Worm (Caenorhabditis elegans) whole organism, late embryonic: Measurements from ENCODE around the gene let-92.

Source experiments
- F13H6.1 ChIP-seq: sonication (generic microtip); optimal IDR thresholded peaks from 2 replicates; lab custom pipeline; 2016; ENCODE audit warnings: missing genetic modification characterization, missing compliant biosample characterization
- Y22D7AL.16 ChIP-seq: sonication (generic microtip); optimal IDR thresholded peaks from 2 replicates; lab custom pipeline; 2016; ENCODE audit warnings: missing genetic modification characterization, missing compliant biosample characterization
- tbx-2 ChIP-seq: sonication (generic microtip); optimal IDR thresholded peaks from 2 replicates; lab custom pipeline; 2016; ENCODE audit warnings: missing genetic modification characterization, missing compliant biosample characterization

DNA sequence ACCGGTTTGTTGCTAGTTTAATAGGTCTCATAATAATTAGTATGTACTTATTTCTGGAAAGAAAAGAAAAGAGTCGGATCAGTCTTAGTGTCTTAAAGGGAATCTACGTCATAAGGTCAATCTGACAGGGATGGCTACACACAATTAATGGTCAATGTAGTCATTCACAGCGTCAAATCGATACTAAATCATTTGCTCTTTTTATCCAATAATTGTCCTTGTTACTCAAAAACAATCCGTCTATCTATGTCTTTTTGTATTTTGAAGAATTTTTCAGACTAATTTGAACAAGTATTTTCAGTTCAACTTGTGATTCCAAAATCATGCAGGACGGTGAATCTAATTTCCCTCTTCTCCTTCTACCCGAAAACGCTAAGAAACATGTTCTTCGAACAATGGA, 19.6 kb upstream of the let-92 start, which contains the start of gene fbxb-3:
- TF ChIP-seq Y22D7AL.16 (tag; lab: Kevin White, UChicago), result no peak
- no peak for TF ChIP-seq tbx-2 (tag; lab: Kevin White, UChicago)
- TF ChIP-seq F13H6.1 (tag; lab: Kevin White, UChicago), result no peak
